Worm (Caenorhabditis elegans): Measurements from ENCODE around the gene F58B4.2.

The F58B4.2 gene

DNA sequence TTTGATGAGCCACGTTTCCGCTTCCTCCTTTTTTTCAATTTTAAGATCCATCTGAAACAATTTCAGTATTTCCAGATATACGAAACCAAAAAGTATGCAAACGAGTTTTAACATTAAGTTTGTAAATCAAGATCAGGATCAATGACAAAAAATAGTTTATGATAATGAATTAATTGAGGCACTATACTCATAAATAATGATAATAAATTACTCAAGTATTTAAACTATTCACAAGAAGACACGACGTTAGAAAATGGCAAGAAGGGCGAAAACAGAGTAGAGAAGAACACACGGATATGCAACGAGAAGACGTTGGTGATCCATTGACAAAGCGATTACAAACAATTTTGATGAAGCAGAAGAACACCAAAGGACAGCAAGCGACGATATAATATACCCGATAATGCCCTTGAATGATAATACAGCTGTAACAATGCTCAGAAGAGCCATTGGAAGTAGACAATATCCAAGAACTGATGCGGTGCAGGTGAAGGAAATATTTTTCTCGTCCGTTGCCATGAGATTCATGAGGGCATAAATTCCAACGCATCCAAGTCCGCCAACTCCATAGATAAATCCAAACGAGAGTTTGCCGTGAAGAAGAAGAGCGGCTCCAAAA lies 24.7 kb downstream of the F58B4.2 start, which contains the start of gene F32D8.4:
Gene F32D8.4 (minus strand): TSS at position 51 of the 619 bp plus-strand sequence.
- TF ChIP-seq Y53F4B.3 (GFP tag; IDR thresholded peaks at IDR 0.05) (no peak), T26A5.8 (tag; optimal IDR thresholded peaks at IDR 0.05) (no peak), madf-8 (GFP tag; conservative IDR thresholded peaks at IDR 0.05) (no peak), ceh-40 (GFP tag; IDR thresholded peaks at IDR 0.05) (no peak), F57A8.1 (GFP tag; optimal IDR thresholded peaks at IDR 0.05) (no peak), Y53G8AR.9 (GFP tag; conservative IDR thresholded peaks at IDR 0.05) (no peak), somi-1 (GFP tag; optimal IDR thresholded peaks at IDR 0.05) (no peak), F33H1.4 (GFP tag; IDR thresholded peaks at IDR 0.05) (no peak), cebp-2 (GFP tag; IDR thresholded peaks at IDR 0.05) (no peak), akir-1 (GFP tag; optimal IDR thresholded peaks at IDR 0.05) (no peak), ztf-25 (GFP tag; IDR thresholded peaks at IDR 0.05) (no peak), aptf-2 (GFP tag; conservative IDR thresholded peaks at IDR 0.05) (no peak), lsy-27 (tag; optimal IDR thresholded peaks at IDR 0.05; ENCODE audit: borderline replicate concordance, insufficient read depth) (no peak), lin-40 (tag; optimal IDR thresholded peaks at IDR 0.05) (no peak), ztf-22 (GFP tag; optimal IDR thresholded peaks at IDR 0.05) (no peak), C17E4.6 (GFP tag; IDR thresholded peaks at IDR 0.05) (no peak), Y95B8A.8 (GFP tag; IDR thresholded peaks at IDR 0.05) (no peak), lag-1 (GFP tag; IDR thresholded peaks at IDR 0.05) (no peak), Y56A3A.18 (GFP tag; IDR thresholded peaks at IDR 0.05) (no peak)

DNA sequence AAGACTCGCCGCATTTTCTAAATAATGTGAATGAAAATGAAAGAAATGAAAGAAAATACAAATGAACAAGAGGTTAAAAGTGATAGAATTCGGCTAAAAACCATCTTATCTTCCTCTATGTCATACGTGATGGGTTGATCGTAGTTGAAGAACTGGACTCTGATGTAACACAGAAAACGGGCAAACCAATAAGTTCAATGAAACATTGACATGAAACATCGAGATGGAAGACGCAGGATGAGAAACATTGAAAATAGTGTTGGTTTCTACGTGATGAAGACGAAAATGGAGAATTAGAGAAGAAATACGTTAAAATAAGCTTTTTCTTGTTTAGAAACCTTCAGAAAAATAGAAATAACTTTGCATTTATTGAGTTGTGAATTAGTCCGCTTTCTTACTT lies 27.3 kb downstream of the F58B4.2 start, which contains the start of gene F32D8.12:
Gene F32D8.12 (minus strand): TSS at position 48 of the 400 bp plus-strand sequence.
- no peak for TF ChIP-seq ztf-6 (GFP tag; IDR thresholded peaks at IDR 0.05)
- TF ChIP-seq attf-6 (GFP tag; IDR thresholded peaks at IDR 0.05): no peak
- no peak for TF ChIP-seq ceh-40 (GFP tag; IDR thresholded peaks at IDR 0.05)
- peak in 1 of 3 experiments; percentile 36 for TF ChIP-seq lin-35 (GFP tag; optimal IDR thresholded peaks at IDR 0.05)
- TF ChIP-seq sptf-2 (GFP tag; optimal IDR thresholded peaks at IDR 0.05): no peak
- no peak for TF ChIP-seq egl-18 (GFP tag; IDR thresholded peaks at IDR 0.05)
- TF ChIP-seq nhr-90 (tag; optimal IDR thresholded peaks at IDR 0.05): no peak
- no peak for TF ChIP-seq attf-3 (GFP tag; conservative IDR thresholded peaks at IDR 0.05)
- no peak for TF ChIP-seq pbrm-1 (GFP tag; IDR thresholded peaks at IDR 0.05)
- no peak for TF ChIP-seq cebp-1 (GFP tag; IDR thresholded peaks at IDR 0.05)
- peak; percentile 38 for TF ChIP-seq cebp-1 (tag; optimal IDR thresholded peaks at IDR 0.05)
- no peak for TF ChIP-seq ceh-79 (tag; optimal IDR thresholded peaks at IDR 0.05)
- no peak for TF ChIP-seq Y53G8AR.9 (GFP tag; conservative IDR thresholded peaks at IDR 0.05)
- TF ChIP-seq fkh-3 (tag; optimal IDR thresholded peaks at IDR 0.05): no peak
- no peak for TF ChIP-seq bed-1 (GFP tag; IDR thresholded peaks at IDR 0.05)
- TF ChIP-seq hmg-1.2 (GFP tag; IDR thresholded peaks at IDR 0.05): peak; percentile 96
- TF ChIP-seq nhr-120 (GFP tag; IDR thresholded peaks at IDR 0.05): no peak
- no peak for TF ChIP-seq hlh-26 (GFP tag; conservative IDR thresholded peaks at IDR 0.05)
- 0 out of 2 replicates have a peak, but pooled peaks have one; percentile 30 for TF ChIP-seq B0336.3 (GFP tag; IDR thresholded peaks at IDR 0.05)
- peak; percentile 10 for TF ChIP-seq ztf-26 (tag; optimal IDR thresholded peaks at IDR 0.05)
- TF ChIP-seq C06A6.2 (GFP tag; conservative IDR thresholded peaks at IDR 0.05): no peak
- TF ChIP-seq somi-1 (GFP tag; optimal IDR thresholded peaks at IDR 0.05): no peak
- peak; percentile 10 for TF ChIP-seq lin-40 (tag; optimal IDR thresholded peaks at IDR 0.05)
- no peak for TF ChIP-seq ccch-3 (GFP tag; optimal IDR thresholded peaks at IDR 0.05)
- peak; percentile 22 for TF ChIP-seq nhr-80 (tag; optimal IDR thresholded peaks at IDR 0.05)
- no peak for TF ChIP-seq snpc-1.3 (tag; optimal IDR thresholded peaks at IDR 0.05; ENCODE audit: insufficient read depth)
- no peak for TF ChIP-seq nhr-179 (tag; optimal IDR thresholded peaks at IDR 0.05)
- TF ChIP-seq aptf-2 (GFP tag; conservative IDR thresholded peaks at IDR 0.05): no peak
- TF ChIP-seq lsy-27 (tag; optimal IDR thresholded peaks at IDR 0.05; ENCODE audit: borderline replicate concordance, insufficient read depth): no peak
- peak; percentile 9 for TF ChIP-seq ZK185.1 (tag; optimal IDR thresholded peaks at IDR 0.05; ENCODE audit: poor library complexity, severe bottlenecking)
